Fruit fly (Drosophila melanogaster) whole organism, embryonic: Measurements from ENCODE around the gene BTBD9.

Source experiments
- ATbp ChIP-seq: fragments of 200-800 bp; sonication (Bioruptor generic); optimal IDR thresholded peaks from 2 replicates; lab custom pipeline; 2017; ENCODE audit warnings: missing biosample characterization, mild to moderate bottlenecking, missing genetic modification characterization, missing genetic modification reagents
- Asciz ChIP-seq: fragments of 200-800 bp; sonication (Bioruptor generic); optimal IDR thresholded peaks from 2 replicates; lab custom pipeline; 2017; ENCODE audit warnings: missing biosample characterization, mild to moderate bottlenecking, missing genetic modification characterization, missing genetic modification reagents
- CG11695 ChIP-seq: fragments of 200-800 bp; sonication (Bioruptor generic); IDR thresholded peaks from 3 replicates; pipeline ENCODE4 v1.3.6; 2022; ENCODE audit warnings: missing biosample characterization, missing genetic modification characterization
- CG12659 ChIP-seq: fragments of 200-800 bp; sonication (Bioruptor generic); optimal IDR thresholded peaks from 3 replicates; lab custom pipeline; 2017; ENCODE audit warnings: mild to moderate bottlenecking, missing biosample characterization, missing genetic modification reagents, missing genetic modification characterization
- CG13287 ChIP-seq: fragments of 200-800 bp; sonication (Bioruptor generic); IDR thresholded peaks from 2 replicates; pipeline ENCODE4 v1.3.6; 2022; ENCODE audit warnings: missing biosample characterization, missing genetic modification characterization; ENCODE audit not compliant: partially characterized antibody
- CG13424 ChIP-seq: fragments of 200-800 bp; sonication (Bioruptor generic); optimal IDR thresholded peaks from 2 replicates; lab custom pipeline; 2019; ENCODE audit warnings: missing biosample characterization, mild to moderate bottlenecking, missing genetic modification characterization, moderate library complexity
- CG15479 ChIP-seq: fragments of 200-800 bp; sonication (Bioruptor generic); optimal IDR thresholded peaks from 3 replicates; lab custom pipeline; 2019; ENCODE audit warnings: missing biosample characterization, mild to moderate bottlenecking, missing genetic modification characterization, moderate library complexity
- CG17328 ChIP-seq: fragments of 200-800 bp; sonication (Bioruptor generic); IDR thresholded peaks from 2 replicates; pipeline ENCODE4 v1.3.6; 2022; ENCODE audit warnings: missing biosample characterization, missing genetic modification characterization
- CG17361 ChIP-seq: fragments of 200-800 bp; sonication (Bioruptor generic); IDR thresholded peaks from 3 replicates; pipeline ENCODE4 v1.3.6; 2022; ENCODE audit warnings: missing biosample characterization, missing genetic modification characterization
- CG18476 ChIP-seq: fragments of 200-800 bp; sonication (Bioruptor generic); optimal IDR thresholded peaks from 2 replicates; lab custom pipeline; 2016; ENCODE audit warnings: missing biosample characterization, mild to moderate bottlenecking, missing genetic modification characterization
- CG2678 ChIP-seq: fragments of 200-800 bp; sonication (Bioruptor generic); optimal IDR thresholded peaks from 3 replicates; lab custom pipeline; 2019; ENCODE audit warnings: missing biosample characterization, mild to moderate bottlenecking, missing genetic modification characterization, moderate library complexity
- CG31224 ChIP-seq: fragments of 200-800 bp; sonication (Bioruptor generic); IDR thresholded peaks from 2 replicates; pipeline ENCODE4 v1.3.6; 2022; ENCODE audit warnings: missing biosample characterization, missing genetic modification characterization
- CG43689 ChIP-seq: fragments of 200-800 bp; sonication (Bioruptor generic); IDR thresholded peaks from 2 replicates; pipeline ENCODE4 v1.3.6; 2022; ENCODE audit warnings: missing biosample characterization, missing genetic modification characterization
- CG5953 ChIP-seq: fragments of 200-800 bp; sonication (Bioruptor generic); IDR thresholded peaks from 2 replicates; pipeline ENCODE4 v1.3.6; 2022; ENCODE audit warnings: missing biosample characterization, missing genetic modification characterization
- CG6254 ChIP-seq: fragments of 200-800 bp; sonication (Bioruptor generic); optimal IDR thresholded peaks from 3 replicates; lab custom pipeline; 2017; ENCODE audit warnings: mild to moderate bottlenecking, missing biosample characterization, missing genetic modification reagents, missing genetic modification characterization
- CG7839 ChIP-seq: fragments of 200-800 bp; sonication (Bioruptor generic); optimal IDR thresholded peaks from 3 replicates; lab custom pipeline; 2018; ENCODE audit warnings: missing biosample characterization, mild to moderate bottlenecking, missing genetic modification characterization, moderate library complexity
- CG7987 ChIP-seq: fragments of 200-800 bp; sonication (Bioruptor generic); optimal IDR thresholded peaks from 2 replicates; lab custom pipeline; 2018; ENCODE audit warnings: missing biosample characterization, mild to moderate bottlenecking, missing genetic modification characterization, moderate library complexity
- CG9215 ChIP-seq: fragments of 200-800 bp; sonication (Bioruptor generic); IDR thresholded peaks from 2 replicates; pipeline ENCODE4 v1.3.6; 2022; ENCODE audit warnings: missing biosample characterization, missing genetic modification characterization
- Doc3 ChIP-seq: fragments of 200-800 bp; sonication (Bioruptor generic); IDR thresholded peaks from 3 replicates; pipeline ENCODE4 v1.3.6; 2022; ENCODE audit warnings: missing biosample characterization, missing genetic modification characterization; ENCODE audit not compliant: partially characterized antibody
- Elba2 ChIP-seq: fragments of 200-800 bp; sonication (Bioruptor generic); optimal IDR thresholded peaks from 3 replicates; lab custom pipeline; 2016; ENCODE audit warnings: missing biosample characterization, missing genetic modification characterization
- Fer3 ChIP-seq: fragments of 200-800 bp; sonication (Bioruptor generic); optimal IDR thresholded peaks from 2 replicates; lab custom pipeline; 2018; ENCODE audit warnings: missing biosample characterization, mild to moderate bottlenecking, missing genetic modification characterization, moderate library complexity
- Hr51 ChIP-seq, 2 experiments: fragments of 200-800 bp; sonication (Bioruptor generic); optimal IDR thresholded peaks; 2 replicates in 1 of 2; 3 replicates in 1 of 2; lab custom pipeline; 2016 to 2018; ENCODE audit warnings: missing biosample characterization in 2 of 2, missing genetic modification characterization in 2 of 2, mild to moderate bottlenecking in 1 of 2, moderate library complexity in 1 of 2
- Jarid2 ChIP-seq: fragments of 200-800 bp; sonication (Bioruptor generic); optimal IDR thresholded peaks from 3 replicates; lab custom pipeline; 2017; ENCODE audit warnings: mild to moderate bottlenecking, missing biosample characterization, missing genetic modification reagents, missing genetic modification characterization
- Kr ChIP-seq: fragments of 200-800 bp; sonication (Bioruptor generic); optimal IDR thresholded peaks from 2 replicates; lab custom pipeline; 2017; ENCODE audit warnings: missing biosample characterization, mild to moderate bottlenecking, missing genetic modification characterization
- MBD-R2 ChIP-seq: fragments of 200-800 bp; sonication (Bioruptor generic); IDR thresholded peaks from 2 replicates; pipeline ENCODE4 v1.3.6; 2022; ENCODE audit warnings: missing biosample characterization, missing genetic modification characterization
- Myb ChIP-seq: fragments of 200-800 bp; sonication (Bioruptor generic); optimal IDR thresholded peaks from 2 replicates; lab custom pipeline; 2016; ENCODE audit warnings: missing biosample characterization, missing genetic modification characterization
- Neu2 ChIP-seq: fragments of 200-800 bp; sonication (Bioruptor generic); optimal IDR thresholded peaks from 3 replicates; lab custom pipeline; 2016; ENCODE audit warnings: missing biosample characterization, missing genetic modification characterization, borderline replicate concordance
- Sin3A ChIP-seq: fragments of >200 bp; optimal IDR thresholded peaks from 2 replicates; lab custom pipeline; 2018
- Sox100B ChIP-seq: fragments of 200-800 bp; sonication (Bioruptor generic); optimal IDR thresholded peaks from 3 replicates; lab custom pipeline; 2018; ENCODE audit warnings: missing biosample characterization, mild to moderate bottlenecking, missing genetic modification characterization
- Trl ChIP-seq, 3 experiments: fragments of >200 bp in 2 of 3; fragments of 200-800 bp in 1 of 3; sonication (Bioruptor generic) in 1 of 3; optimal IDR thresholded peaks; 2 replicates in 1 of 3; 3 replicates in 2 of 3; lab custom pipeline; 2016 to 2017; ENCODE audit warnings: missing biosample characterization in 1 of 3, missing genetic modification characterization in 1 of 3
- Usf ChIP-seq: fragments of 200-800 bp; sonication (Bioruptor generic); optimal IDR thresholded peaks from 2 replicates; lab custom pipeline; 2017; ENCODE audit warnings: missing genotype, missing biosample characterization, missing genetic modification characterization
- YL-1 ChIP-seq: fragments of 200-800 bp; sonication (Bioruptor generic); optimal IDR thresholded peaks from 3 replicates; lab custom pipeline; 2017; ENCODE audit warnings: missing biosample characterization, mild to moderate bottlenecking, missing genetic modification characterization
- br ChIP-seq: fragments of >200 bp; optimal IDR thresholded peaks from 2 replicates; lab custom pipeline; 2017
- bsh ChIP-seq, 2 experiments: fragments of 200-800 bp; sonication (Bioruptor generic); optimal IDR thresholded peaks; 2 replicates each; lab custom pipeline; 2017 to 2018; ENCODE audit warnings: mild to moderate bottlenecking in 2 of 2, missing biosample characterization in 2 of 2, missing genetic modification characterization in 2 of 2, moderate library complexity in 1 of 2
- chinmo ChIP-seq: fragments of 200-800 bp; sonication (Bioruptor generic); IDR thresholded peaks from 4 replicates; pipeline ENCODE4 v1.3.6; 2022; ENCODE audit warnings: missing biosample characterization, missing genetic modification characterization; ENCODE audit not compliant: partially characterized antibody
- dm ChIP-seq: fragments of 200-800 bp; sonication (Bioruptor generic); optimal IDR thresholded peaks from 3 replicates; lab custom pipeline; 2016; ENCODE audit warnings: missing biosample characterization, missing genetic modification characterization
- jigr1 ChIP-seq: fragments of 200-800 bp; sonication (Bioruptor generic); IDR thresholded peaks from 3 replicates; pipeline ENCODE4 v1.3.6; 2022; ENCODE audit warnings: missing biosample characterization, missing genetic modification characterization
- nau ChIP-seq: fragments of 200-800 bp; sonication (Bioruptor generic); optimal IDR thresholded peaks from 3 replicates; lab custom pipeline; 2017; ENCODE audit warnings: missing biosample characterization, mild to moderate bottlenecking, missing genetic modification characterization, missing genetic modification reagents
- pnt ChIP-seq: fragments of 200-800 bp; sonication (Bioruptor generic); optimal IDR thresholded peaks from 3 replicates; lab custom pipeline; 2016; ENCODE audit warnings: missing biosample characterization, missing genetic modification characterization
- pros ChIP-seq: fragments of 200-800 bp; sonication (Bioruptor generic); optimal IDR thresholded peaks from 3 replicates; lab custom pipeline; 2019; ENCODE audit warnings: missing biosample characterization, mild to moderate bottlenecking, missing genetic modification characterization, moderate library complexity
- pzg ChIP-seq: fragments of 200-800 bp; sonication (Bioruptor generic); optimal IDR thresholded peaks from 3 replicates; lab custom pipeline; 2018; ENCODE audit warnings: missing biosample characterization, mild to moderate bottlenecking, missing genetic modification characterization, moderate library complexity
- ranshi ChIP-seq: fragments of 200-800 bp; sonication (Bioruptor generic); IDR thresholded peaks from 2 replicates; pipeline ENCODE4 v1.3.6; 2022; ENCODE audit warnings: missing biosample characterization, missing genetic modification characterization
- sd ChIP-seq: fragments of 200-800 bp; sonication (Bioruptor generic); optimal IDR thresholded peaks from 3 replicates; lab custom pipeline; 2018; ENCODE audit warnings: missing biosample characterization, mild to moderate bottlenecking, missing genetic modification characterization, moderate library complexity
- sens ChIP-seq: fragments of 200-800 bp; sonication (Bioruptor generic); peaks from one replicate; lab custom pipeline; 2016; ENCODE audit warnings: missing biosample characterization, missing genetic modification characterization
- sisA ChIP-seq: fragments of 200-800 bp; sonication (Bioruptor generic); IDR thresholded peaks from 2 replicates; pipeline ENCODE4 v1.3.6; 2022; ENCODE audit warnings: missing biosample characterization, missing genetic modification characterization
- sna ChIP-seq: fragments of 200-800 bp; sonication (Bioruptor generic); IDR thresholded peaks from 2 replicates; pipeline ENCODE4 v1.3.6; 2022; ENCODE audit warnings: missing biosample characterization, missing genetic modification characterization; ENCODE audit not compliant: partially characterized antibody
- sob ChIP-seq: fragments of 200-800 bp; sonication (Bioruptor generic); IDR thresholded peaks from 2 replicates; pipeline ENCODE4 v1.3.6; 2022; ENCODE audit warnings: missing biosample characterization, missing genetic modification characterization
- tin ChIP-seq: fragments of 200-800 bp; sonication (Bioruptor generic); optimal IDR thresholded peaks from 3 replicates; lab custom pipeline; 2016; ENCODE audit warnings: missing biosample characterization, missing genetic modification characterization
- vfl ChIP-seq: fragments of 200-800 bp; sonication (Bioruptor generic); optimal IDR thresholded peaks from 2 replicates; lab custom pipeline; 2016; ENCODE audit warnings: missing biosample characterization, missing genetic modification characterization
- yki ChIP-seq: fragments of >200 bp; optimal IDR thresholded peaks from 3 replicates; lab custom pipeline; 2018

The BTBD9 gene

DNA sequence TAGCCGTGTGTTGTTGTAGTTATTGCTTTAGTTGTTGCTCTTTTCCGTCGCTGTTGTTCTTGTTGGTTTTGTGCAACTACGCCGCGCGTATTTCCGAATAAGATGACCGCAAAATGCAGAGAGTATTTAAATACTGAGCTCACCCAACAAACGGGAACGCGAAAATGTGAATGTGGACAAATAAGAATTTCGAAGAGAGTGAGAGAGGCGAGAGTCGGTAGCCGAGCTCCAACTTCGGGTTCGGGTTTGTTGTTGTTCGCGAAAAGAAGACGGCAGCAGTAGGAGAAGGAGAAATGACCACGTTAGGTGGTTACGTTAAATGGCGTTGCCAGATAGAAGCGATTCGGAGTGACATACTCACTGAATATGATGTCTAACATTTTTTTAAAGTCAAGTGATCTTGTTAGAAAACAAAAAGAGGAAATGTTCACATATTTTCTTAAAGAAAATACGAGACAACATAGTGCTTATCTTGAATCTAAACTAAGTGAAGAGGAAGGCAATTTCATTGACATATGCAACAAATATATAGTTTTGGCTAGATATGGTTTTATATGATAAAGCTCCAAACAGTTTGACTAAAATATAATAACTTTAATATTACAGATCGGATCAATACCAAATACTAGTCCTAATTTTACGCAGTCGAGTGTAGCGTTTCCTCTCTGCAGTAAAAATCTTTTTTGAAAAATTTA is 38.5 kb downstream of the BTBD9 start (continued):
- no peak for TF ChIP-seq Sin3A
- 0 out of 2 replicates have a peak, but pooled peaks have one; percentile 10 for TF ChIP-seq CG13287 (GFP tag; lab: Robert Waterston, UW)
- peak; percentile 19 for TF ChIP-seq pzg (GFP tag; lab: Kevin White, UChicago)
- no peak for TF ChIP-seq CG17328 (GFP tag; lab: Robert Waterston, UW)
- TF ChIP-seq yki (lab: Kevin White, UChicago) = no peak
- peak; percentile 38 to 60 for TF ChIP-seq Trl (optimal IDR thresholded peaks at IDR 0.05; lab: Kevin White, UChicago)
- no peak for TF ChIP-seq Trl (GFP tag; optimal IDR thresholded peaks at IDR 0.05; lab: Kevin White, UChicago)
- TF ChIP-seq sens (GFP tag; lab: Kevin White, UChicago) = peak; percentile 51
- no peak for TF ChIP-seq CG5953 (GFP tag; lab: Robert Waterston, UW)
- TF ChIP-seq pros (GFP tag; lab: Kevin White, UChicago) = no peak
- TF ChIP-seq CG18476 = no peak
- TF ChIP-seq dm = no peak
- TF ChIP-seq Sox100B (GFP tag; lab: Kevin White, UChicago) = no peak
- no peak for TF ChIP-seq ranshi
- TF ChIP-seq CG11695 = no peak
- peak; percentile 10; the same call in 1 of the 2 replicates for TF ChIP-seq MBD-R2 (GFP tag; lab: Robert Waterston, UW)
- TF ChIP-seq CG6254 (GFP tag; lab: Kevin White, UChicago) = no peak
- TF ChIP-seq Jarid2 = no peak
- TF ChIP-seq sisA (GFP tag; lab: Robert Waterston, UW) = no peak
- TF ChIP-seq chinmo (GFP tag; lab: Robert Waterston, UW) = peak; percentile 74; the same call in 2 of the 4 replicates
- TF ChIP-seq CG2678 (tag; lab: Kevin White, UChicago) = peak; percentile 3
- no peak for TF ChIP-seq jigr1 (GFP tag; lab: Robert Waterston, UW)
- no peak for TF ChIP-seq nau
- no peak for TF ChIP-seq sob (GFP tag; lab: Robert Waterston, UW)
- TF ChIP-seq Asciz = no peak
- peak; percentile 19 for TF ChIP-seq CG15479 (GFP tag; lab: Kevin White, UChicago)
- no peak for TF ChIP-seq ATbp
- no peak for TF ChIP-seq br (lab: Kevin White, UChicago)
- no peak for TF ChIP-seq Usf (GFP tag; lab: Kevin White, UChicago)
- TF ChIP-seq CG17361 = no peak
- no peak for TF ChIP-seq tin (GFP tag; lab: Kevin White, UChicago)
- TF ChIP-seq bsh (GFP tag; optimal IDR thresholded peaks at IDR 0.05; lab: Kevin White, UChicago) = no peak
- no peak for TF ChIP-seq sna
- TF ChIP-seq sd (tag; lab: Kevin White, UChicago) = peak; percentile 40
- no peak for TF ChIP-seq Neu2 (GFP tag; lab: Kevin White, UChicago)
- TF ChIP-seq CG12659 (GFP tag; lab: Kevin White, UChicago) = peak; percentile 0
- TF ChIP-seq CG43689 = no peak
- no peak for TF ChIP-seq CG9215
- no peak for TF ChIP-seq Myb
- peak in 1 of 2 experiments; percentile 11 for TF ChIP-seq Hr51 (GFP tag; optimal IDR thresholded peaks at IDR 0.05; lab: Kevin White, UChicago)
- TF ChIP-seq Elba2 = peak; percentile 71
- no peak for TF ChIP-seq Fer3 (tag; lab: Kevin White, UChicago)
- peak; percentile 6 for TF ChIP-seq CG7987 (GFP tag; lab: Kevin White, UChicago)
- TF ChIP-seq CG31224 = no peak
- TF ChIP-seq CG7839 (tag; lab: Kevin White, UChicago) = no peak
- TF ChIP-seq Doc3 (GFP tag; lab: Robert Waterston, UW) = no peak
- no peak for TF ChIP-seq vfl (GFP tag; lab: Kevin White, UChicago)
- TF ChIP-seq pnt = no peak
- TF ChIP-seq YL-1 = no peak
- peak; percentile 16 for TF ChIP-seq CG13424 (tag; lab: Kevin White, UChicago)
- no peak for TF ChIP-seq Kr (GFP tag; lab: Kevin White, UChicago)
